Worm (Caenorhabditis elegans) whole organism, midembryonic: ENCODE measurements around the gene C34C6.3.

Source experiments
- flt-1 ChIP-seq: fragments of 200-800 bp; sonication (Bioruptor generic); IDR thresholded peaks from 2 replicates; pipeline ENCODE4 v1.3.6; 2022; ENCODE audit warnings: missing genetic modification characterization, missing compliant biosample characterization
- ztf-23 ChIP-seq: fragments of 200-800 bp; sonication (Bioruptor generic); IDR thresholded peaks from 2 replicates; pipeline ENCODE4 v1.3.6; 2022; ENCODE audit warnings: missing genetic modification reagents, missing genetic modification characterization, missing compliant biosample characterization

- TF ChIP-seq flt-1 (GFP tag; lab: Robert Waterston, UW) (no peak), ztf-23 (GFP tag; lab: Robert Waterston, UW) (no peak)
These were observed 42.9 kb upstream of the C34C6.3 start for ce11 chrII:8648843-8649242.
